Worm (Caenorhabditis elegans) whole organism, L2 larva: ENCODE measurements around the gene grl-14.

Experiments used
- F13H6.1 ChIP-seq: sonication (generic microtip); optimal IDR thresholded peaks from 2 replicates; lab custom pipeline; 2016; ENCODE audit warnings: missing genetic modification characterization, missing compliant biosample characterization
- Y55F3AM.14 ChIP-seq: fragments of 200-800 bp; sonication (Bioruptor generic); optimal IDR thresholded peaks from 2 replicates; lab custom pipeline; 2018; ENCODE audit warnings: mild to moderate bottlenecking, missing genetic modification characterization, missing compliant biosample characterization
- ama-1 ChIP-seq: fragments of 150-350 bp; optimal IDR thresholded peaks from 2 replicates; lab custom pipeline; 2018; ENCODE audit warnings: inconsistent platforms
- nhr-10 ChIP-seq: sonication (generic microtip); optimal IDR thresholded peaks from 2 replicates; lab custom pipeline; 2017; ENCODE audit warnings: missing biosample characterization, missing genetic modification characterization
- peb-1 ChIP-seq: fragments of 150-350 bp; optimal IDR thresholded peaks from 2 replicates; lab custom pipeline; 2014; ENCODE audit warnings: missing biosample characterization, missing genetic modification characterization
- unc-62 ChIP-seq: fragments of 150-350 bp; optimal IDR thresholded peaks from 2 replicates; lab custom pipeline; 2014; ENCODE audit warnings: missing biosample characterization, missing genetic modification reagents, missing genetic modification characterization

ce11 chrV:20789105-20789504 lies 36.3 kb upstream of the grl-14 start, which contains the start of gene tpan-1:
- TF ChIP-seq Y55F3AM.14 (GFP tag; lab: Kevin White, UChicago): peak; percentile 91
- TF ChIP-seq peb-1 (tag; lab: Kevin White, UChicago): no peak
- no peak for TF ChIP-seq ama-1 (lab: Kevin White, UChicago)
- TF ChIP-seq F13H6.1 (tag; lab: Kevin White, UChicago): peak; percentile 53
- TF ChIP-seq nhr-10 (tag; lab: Kevin White, UChicago): no peak
- TF ChIP-seq unc-62 (GFP tag; lab: Kevin White, UChicago): no peak
